Worm (Caenorhabditis elegans) whole organism, late embryonic: ENCODE data around the gene F31E9.3.

Experiments used
- ahr-1 ChIP-seq: sonication (generic microtip); optimal IDR thresholded peaks from 2 replicates; lab custom pipeline; 2016; ENCODE audit warnings: missing genetic modification characterization, missing compliant biosample characterization
- ama-1 ChIP-seq: fragments of 150-350 bp; optimal IDR thresholded peaks from 2 replicates; lab custom pipeline; 2014
- ceh-2 ChIP-seq: sonication (generic microtip); optimal IDR thresholded peaks from 2 replicates; lab custom pipeline; 2016; ENCODE audit warnings: missing genotype, missing genetic modification characterization, missing compliant biosample characterization
- ceh-22 ChIP-seq: sonication (generic microtip); optimal IDR thresholded peaks from 2 replicates; lab custom pipeline; 2017; ENCODE audit warnings: missing biosample characterization, missing genetic modification characterization
- ceh-30 ChIP-seq: fragments of 150-350 bp; optimal IDR thresholded peaks from 2 replicates; lab custom pipeline; 2014; ENCODE audit warnings: missing biosample characterization, missing genetic modification characterization
- ceh-45 ChIP-seq: fragments of 200-800 bp; sonication (Bioruptor generic); IDR thresholded peaks from 2 replicates; pipeline ENCODE4 v1.3.6; 2022; ENCODE audit warnings: missing genetic modification reagents, missing genetic modification characterization, missing compliant biosample characterization
- dve-1 ChIP-seq: sonication (generic microtip); optimal IDR thresholded peaks from 2 replicates; lab custom pipeline; 2017; ENCODE audit warnings: antibody characterized with exemption, mild to moderate bottlenecking, missing genetic modification characterization, missing compliant biosample characterization
- eyg-1 ChIP-seq: sonication (generic microtip); optimal IDR thresholded peaks from 2 replicates; lab custom pipeline; 2016; ENCODE audit warnings: missing genotype, missing genetic modification characterization, missing compliant biosample characterization
- lim-6 ChIP-seq: sonication (generic microtip); optimal IDR thresholded peaks from 2 replicates; lab custom pipeline; 2016; ENCODE audit warnings: missing genetic modification characterization, missing compliant biosample characterization
- nfya-1 ChIP-seq: sonication (generic microtip); optimal IDR thresholded peaks from 2 replicates; lab custom pipeline; 2017; ENCODE audit warnings: missing genetic modification characterization, mild to moderate bottlenecking, missing compliant biosample characterization, antibody characterized with exemption, moderate library complexity
- pha-4 ChIP-seq: fragments of 150-350 bp; optimal IDR thresholded peaks from 2 replicates; lab custom pipeline; 2018; ENCODE audit warnings: missing biosample characterization, missing genetic modification reagents, missing genetic modification characterization
- sdc-2 ChIP-seq: sonication (generic microtip); optimal IDR thresholded peaks from 2 replicates; lab custom pipeline; 2016; ENCODE audit warnings: missing genotype, missing genetic modification characterization, missing compliant biosample characterization
- unc-86 ChIP-seq: sonication (generic microtip); optimal IDR thresholded peaks from 2 replicates; lab custom pipeline; 2016; ENCODE audit warnings: missing genetic modification characterization, missing compliant biosample characterization

ce11 chrV:17327867-17328266, 5.5 kb downstream of the F31E9.3 start, which contains the start of gene sdz-16:
- TF ChIP-seq ceh-45 (no peak), ceh-30 (tag; lab: Kevin White, UChicago) (no peak), unc-86 (tag; lab: Kevin White, UChicago) (no peak), ceh-22 (no peak), ahr-1 (no peak), dve-1 (no peak), eyg-1 (tag; lab: Kevin White, UChicago) (no peak), pha-4 (no peak), lim-6 (no peak), sdc-2 (no peak), ama-1 (lab: Kevin White, UChicago) (no peak), ceh-2 (tag; lab: Kevin White, UChicago) (no peak), nfya-1 (tag; lab: Kevin White, UChicago) (no peak)
